Fruit fly (Drosophila melanogaster) S2 (cell line): Measurements from ENCODE around the gene Qsox3.

ENCODE experiments used
- CG8478 ChIP-seq: fragments of >200 bp; optimal IDR thresholded peaks from 2 replicates; lab custom pipeline; 2018
- CTCF ChIP-seq, 2 experiments: fragments of >200 bp; optimal IDR thresholded peaks; 2 replicates each; lab custom pipeline; 2018

DNA sequence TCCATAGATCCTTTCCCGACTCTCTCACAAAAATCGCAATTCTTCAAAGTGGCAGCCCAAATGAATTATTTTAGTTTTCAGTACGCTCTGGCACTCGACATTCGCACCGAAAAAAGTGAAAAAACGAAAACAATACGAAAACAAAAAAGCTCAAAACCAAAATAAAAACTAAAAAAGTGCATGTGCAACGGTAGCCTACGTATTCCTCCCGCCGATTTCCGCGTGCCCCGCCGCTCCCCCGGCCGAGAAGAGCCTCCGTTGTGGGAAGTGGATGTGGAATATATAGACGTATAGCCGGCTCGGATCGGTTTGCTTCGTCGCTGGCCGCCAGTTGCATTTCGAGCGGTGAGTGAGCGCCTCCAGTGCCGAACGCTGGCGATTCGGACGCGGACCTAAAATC lies 36.5 kb downstream of the Qsox3 start:
- TF ChIP-seq CG8478 (lab: Kevin White, UChicago) (no peak), CTCF (optimal IDR thresholded peaks at IDR 0.05; lab: Kevin White, UChicago) (no peak)
